Worm (Caenorhabditis elegans): Measurements from ENCODE around the gene ttll-9.
A peak's percentile ranks its signal among the peaks of the same experiment; 100 is the strongest.

Gene ttll-9

ce11 chrV:20871194-20871593 lies 39.1 kb upstream of the ttll-9 start:
- TF ChIP-seq ama-1 (optimal IDR thresholded peaks at IDR 0.05) (no peak), Y116A8C.19 (tag; optimal IDR thresholded peaks at IDR 0.05; ENCODE audit: borderline replicate concordance) (no peak), aha-1 (tag; optimal IDR thresholded peaks at IDR 0.05) (no peak), unc-62 (GFP tag; optimal IDR thresholded peaks at IDR 0.05) (no peak), nhr-85 (tag) (no peak), unc-130 (tag; optimal IDR thresholded peaks at IDR 0.05) (no peak), jun-1 (tag; optimal IDR thresholded peaks at IDR 0.05) (no peak), snpc-4 (tag; optimal IDR thresholded peaks at IDR 0.05) (no peak), lin-39 (tag; optimal IDR thresholded peaks at IDR 0.05) (no peak), aly-2 (tag; optimal IDR thresholded peaks at IDR 0.05) (no peak), unc-86 (tag; optimal IDR thresholded peaks at IDR 0.05) (no peak), snu-23 (GFP tag; optimal IDR thresholded peaks at IDR 0.05) (no peak), egl-27 (tag; optimal IDR thresholded peaks at IDR 0.05) (no peak)

ce11 chrV:20873144-20873543 lies 37.1 kb upstream of the ttll-9 start:
- no peak for TF ChIP-seq C04F5.9 (tag; optimal IDR thresholded peaks at IDR 0.05)
- TF ChIP-seq xbp-1 (tag; optimal IDR thresholded peaks at IDR 0.05): no peak
- TF ChIP-seq fos-1 (tag; optimal IDR thresholded peaks at IDR 0.05): no peak
- TF ChIP-seq C34B4.2 (tag; optimal IDR thresholded peaks at IDR 0.05): no peak
- no peak for TF ChIP-seq fkh-4 (tag; optimal IDR thresholded peaks at IDR 0.05; ENCODE audit: borderline replicate concordance)
- TF ChIP-seq mef-2 (tag; optimal IDR thresholded peaks at IDR 0.05): no peak
- no peak for TF ChIP-seq nhr-76 (tag; optimal IDR thresholded peaks at IDR 0.05)
- TF ChIP-seq lir-3 (tag; optimal IDR thresholded peaks at IDR 0.05; ENCODE audit: poor library complexity): no peak
- no peak for TF ChIP-seq dsc-1 (tag; optimal IDR thresholded peaks at IDR 0.05)
- no peak for TF ChIP-seq egl-27 (tag; optimal IDR thresholded peaks at IDR 0.05)
- TF ChIP-seq rnt-1 (tag; optimal IDR thresholded peaks at IDR 0.05): no peak
- no peak for TF ChIP-seq sptf-1 (tag; optimal IDR thresholded peaks at IDR 0.05)
- TF ChIP-seq nhr-237 (tag; optimal IDR thresholded peaks at IDR 0.05): no peak
- TF ChIP-seq fkh-10 (GFP tag; optimal IDR thresholded peaks at IDR 0.05): peak; percentile 77
- TF ChIP-seq alr-1 (tag; optimal IDR thresholded peaks at IDR 0.05; ENCODE audit: borderline replicate concordance): no peak
- no peak for TF ChIP-seq lin-35 (GFP tag; optimal IDR thresholded peaks at IDR 0.05)
- no peak for TF ChIP-seq zag-1 (tag; optimal IDR thresholded peaks at IDR 0.05)
- no peak for TF ChIP-seq mab-9 (GFP tag; IDR thresholded peaks at IDR 0.05)
- no peak for TF ChIP-seq lin-15B (tag; optimal IDR thresholded peaks at IDR 0.05)
- TF ChIP-seq unc-30 (tag; optimal IDR thresholded peaks at IDR 0.05): no peak
- no peak for TF ChIP-seq mep-1 (tag; optimal IDR thresholded peaks at IDR 0.05)
- TF ChIP-seq nhr-71 (tag; optimal IDR thresholded peaks at IDR 0.05): peak; percentile 18
- no peak for TF ChIP-seq aly-2 (tag; optimal IDR thresholded peaks at IDR 0.05)
- no peak for TF ChIP-seq nhr-28 (tag; optimal IDR thresholded peaks at IDR 0.05)
- TF ChIP-seq jun-1 (tag; optimal IDR thresholded peaks at IDR 0.05): no peak
- TF ChIP-seq lin-14 (GFP tag; optimal IDR thresholded peaks at IDR 0.05): peak; percentile 86
- no peak for TF ChIP-seq vab-15 (tag; optimal IDR thresholded peaks at IDR 0.05)
- peak; percentile 6 for TF ChIP-seq tbx-2 (tag; optimal IDR thresholded peaks at IDR 0.05)
- TF ChIP-seq hlh-4 (tag; optimal IDR thresholded peaks at IDR 0.05): no peak
- no peak for TF ChIP-seq ceh-90 (tag; optimal IDR thresholded peaks at IDR 0.05)
- TF ChIP-seq lin-39 (tag; optimal IDR thresholded peaks at IDR 0.05): no peak
- no peak for TF ChIP-seq nhr-11 (tag; optimal IDR thresholded peaks at IDR 0.05)
- TF ChIP-seq ceh-8 (GFP tag; optimal IDR thresholded peaks at IDR 0.05): peak; percentile 37
- no peak for TF ChIP-seq nhr-19 (GFP tag; conservative IDR thresholded peaks at IDR 0.05)
- no peak for TF ChIP-seq irx-1 (tag; optimal IDR thresholded peaks at IDR 0.05)
- no peak for TF ChIP-seq ama-1 (optimal IDR thresholded peaks at IDR 0.05)
- TF ChIP-seq ces-1 (GFP tag; optimal IDR thresholded peaks at IDR 0.05): peak; percentile 86
- TF ChIP-seq nhr-77 (tag; optimal IDR thresholded peaks at IDR 0.05): no peak
- no peak for TF ChIP-seq snu-23 (GFP tag; optimal IDR thresholded peaks at IDR 0.05)
- no peak for TF ChIP-seq mdl-1 (tag; optimal IDR thresholded peaks at IDR 0.05)
- no peak for TF ChIP-seq nhr-84 (tag; optimal IDR thresholded peaks at IDR 0.05)
- TF ChIP-seq nhr-20 (tag; optimal IDR thresholded peaks at IDR 0.05): no peak
- TF ChIP-seq ceh-88 (GFP tag; IDR thresholded peaks at IDR 0.05): no peak
- TF ChIP-seq nhr-85 (tag): no peak
- peak in 1 of 3 experiments; percentile 32 for TF ChIP-seq ceh-82 (tag; optimal IDR thresholded peaks at IDR 0.05)
- TF ChIP-seq fkh-8 (tag; optimal IDR thresholded peaks at IDR 0.05): no peak
- TF ChIP-seq pqm-1 (tag; optimal IDR thresholded peaks at IDR 0.05): no peak

All from whole organism, L1 larva.